Worm (Caenorhabditis elegans): ENCODE results near the gene Y105C5A.1272.

DNA sequence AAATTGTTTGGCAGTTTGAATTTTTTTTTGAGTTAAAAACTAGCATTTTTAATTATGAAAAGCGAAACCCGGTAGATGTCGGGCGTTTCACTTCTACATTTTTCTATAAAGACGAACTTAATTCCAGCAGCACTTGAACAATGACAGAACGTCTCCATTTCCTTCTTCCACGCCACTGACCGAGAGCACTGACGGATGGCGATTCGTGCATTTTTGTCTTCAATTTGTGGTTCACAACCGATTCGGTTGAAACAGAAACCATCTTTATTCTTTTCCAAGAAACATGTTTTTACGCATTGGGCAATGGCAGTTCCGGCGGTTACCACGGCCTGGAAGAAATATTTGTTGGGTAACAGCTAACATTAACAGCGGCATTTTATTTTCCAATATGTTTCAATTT lies 33.7 kb upstream of the Y105C5A.1272 start:
- TF ChIP-seq cebp-2 (GFP tag; IDR thresholded peaks at IDR 0.05) (no peak), unc-130 (GFP tag; optimal IDR thresholded peaks at IDR 0.05) (no peak), hrde-1 (tag; optimal IDR thresholded peaks at IDR 0.05; ENCODE audit: borderline replicate concordance) (no peak), fkh-3 (tag; optimal IDR thresholded peaks at IDR 0.05) (no peak), ceh-27 (GFP tag; optimal IDR thresholded peaks at IDR 0.05) (no peak), rcor-1 (GFP tag; IDR thresholded peaks at IDR 0.05) (no peak), pbrm-1 (GFP tag; IDR thresholded peaks at IDR 0.05) (no peak), nhr-120 (GFP tag; IDR thresholded peaks at IDR 0.05) (no peak), unc-62 (GFP tag; optimal IDR thresholded peaks at IDR 0.05) (no peak), F22D6.2 (tag; optimal IDR thresholded peaks at IDR 0.05) (no peak), attf-5 (GFP tag; optimal IDR thresholded peaks at IDR 0.05) (no peak), lin-54 (GFP tag; optimal IDR thresholded peaks at IDR 0.05) (no peak), repo-1 (tag; optimal IDR thresholded peaks at IDR 0.05) (no peak), pha-4 (tag; optimal IDR thresholded peaks at IDR 0.05) (no peak)

Measured in whole organism, young adult.